Worm (Caenorhabditis elegans): Measurements from ENCODE around the gene F21H7.3.

Gene F21H7.3

ce11 chrV:16224027-16224426 lies 11.0 kb downstream of the F21H7.3 start, which contains the start of gene stdh-2:
TSS of gene stdh-2 (plus strand) at chrV:16224327.
- TF ChIP-seq hnd-1 (tag; optimal IDR thresholded peaks at IDR 0.05) (no peak), B0310.2 (tag; optimal IDR thresholded peaks at IDR 0.05) (no peak), hmbx-1 (tag; optimal IDR thresholded peaks at IDR 0.05) (no peak), scrt-1 (GFP tag; IDR thresholded peaks at IDR 0.05) (no peak), ets-7 (tag; optimal IDR thresholded peaks at IDR 0.05) (no peak), hmg-4 (GFP tag; optimal IDR thresholded peaks at IDR 0.05) (no peak), ama-1 (optimal IDR thresholded peaks at IDR 0.05) (no peak), flt-1 (GFP tag; IDR thresholded peaks at IDR 0.05) (no peak), tra-4 (tag; optimal IDR thresholded peaks at IDR 0.05) (no peak), tbx-37 (GFP tag; conservative IDR thresholded peaks at IDR 0.05) (no peak), pes-1 (GFP tag; IDR thresholded peaks at IDR 0.05) (no peak), ceh-36 (tag; optimal IDR thresholded peaks at IDR 0.05) (no peak), ceh-13 (GFP tag; optimal IDR thresholded peaks at IDR 0.05) (no peak), tbx-11 (GFP tag; IDR thresholded peaks at IDR 0.05) (no peak), F13C5.2 (tag; optimal IDR thresholded peaks at IDR 0.05) (no peak), sea-1 (GFP tag; conservative IDR thresholded peaks at IDR 0.05) (no peak), aly-1 (tag; optimal IDR thresholded peaks at IDR 0.05) (no peak)

ce11 chrV:16220020-16220419 lies 15.0 kb downstream of the F21H7.3 start:
- no peak for TF ChIP-seq flt-1 (GFP tag; IDR thresholded peaks at IDR 0.05)
- no peak for TF ChIP-seq hmg-4 (GFP tag; optimal IDR thresholded peaks at IDR 0.05)
- TF ChIP-seq ceh-36 (tag; optimal IDR thresholded peaks at IDR 0.05) = no peak
- TF ChIP-seq pes-1 (GFP tag; IDR thresholded peaks at IDR 0.05) = no peak
- no peak for TF ChIP-seq tbx-37 (GFP tag; conservative IDR thresholded peaks at IDR 0.05)
- no peak for TF ChIP-seq ceh-13 (GFP tag; optimal IDR thresholded peaks at IDR 0.05)
- TF ChIP-seq hmbx-1 (tag; optimal IDR thresholded peaks at IDR 0.05) = no peak
- no peak for TF ChIP-seq tbx-11 (GFP tag; IDR thresholded peaks at IDR 0.05)
- TF ChIP-seq ama-1 (optimal IDR thresholded peaks at IDR 0.05) = no peak
- TF ChIP-seq aly-1 (tag; optimal IDR thresholded peaks at IDR 0.05) = no peak
- no peak for TF ChIP-seq sea-1 (GFP tag; conservative IDR thresholded peaks at IDR 0.05)
- no peak for TF ChIP-seq tra-4 (tag; optimal IDR thresholded peaks at IDR 0.05)
- TF ChIP-seq F13C5.2 (tag; optimal IDR thresholded peaks at IDR 0.05) = no peak
- TF ChIP-seq ets-7 (tag; optimal IDR thresholded peaks at IDR 0.05) = no peak
- TF ChIP-seq scrt-1 (GFP tag; IDR thresholded peaks at IDR 0.05) = no peak

- TF ChIP-seq aly-1 (tag; optimal IDR thresholded peaks at IDR 0.05) (no peak), pes-1 (GFP tag; IDR thresholded peaks at IDR 0.05) (no peak), ceh-13 (GFP tag; optimal IDR thresholded peaks at IDR 0.05) (no peak), hnd-1 (tag; optimal IDR thresholded peaks at IDR 0.05) (no peak), ama-1 (optimal IDR thresholded peaks at IDR 0.05) (no peak), flt-1 (GFP tag; IDR thresholded peaks at IDR 0.05) (no peak), tra-4 (tag; optimal IDR thresholded peaks at IDR 0.05) (no peak), tbx-37 (GFP tag; conservative IDR thresholded peaks at IDR 0.05) (no peak), ceh-36 (tag; optimal IDR thresholded peaks at IDR 0.05) (no peak), hmg-4 (GFP tag; optimal IDR thresholded peaks at IDR 0.05) (no peak)
These were observed 15.9 kb downstream of the F21H7.3 start, which contains the start of gene glc-1 for ce11 chrV:16218972-16219757. TSS of gene glc-1 (plus strand) at chrV:16219634.

ce11 chrV:16218522-16218921 lies 16.5 kb downstream of the F21H7.3 start, which contains the start of gene F11A5.15:
TSS of gene F11A5.15 (minus strand) at chrV:16218622.
- no peak for TF ChIP-seq F13C5.2 (tag; optimal IDR thresholded peaks at IDR 0.05)

- TF ChIP-seq ceh-36 (tag; optimal IDR thresholded peaks at IDR 0.05) = no peak
- no peak for TF ChIP-seq tra-4 (tag; optimal IDR thresholded peaks at IDR 0.05)
- no peak for TF ChIP-seq sea-1 (GFP tag; conservative IDR thresholded peaks at IDR 0.05)
- no peak for TF ChIP-seq hmg-4 (GFP tag; optimal IDR thresholded peaks at IDR 0.05)
- TF ChIP-seq tbx-11 (GFP tag; IDR thresholded peaks at IDR 0.05) = no peak
These were observed 20.5 kb downstream of the F21H7.3 start, which contains the start of gene F11A5.9 for ce11 chrV:16214505-16214904. TSS of gene F11A5.9 (plus strand) at chrV:16214890.

- no peak for TF ChIP-seq pes-1 (GFP tag; IDR thresholded peaks at IDR 0.05)
- no peak for TF ChIP-seq ama-1 (optimal IDR thresholded peaks at IDR 0.05)
- no peak for TF ChIP-seq F13C5.2 (tag; optimal IDR thresholded peaks at IDR 0.05)
These were observed 21.7 kb downstream of the F21H7.3 start for ce11 chrV:16213323-16213722.

ce11 chrV:16211713-16212112 lies 23.3 kb downstream of the F21H7.3 start:
- no peak for TF ChIP-seq tbx-11 (GFP tag; IDR thresholded peaks at IDR 0.05)
- TF ChIP-seq ceh-36 (tag; optimal IDR thresholded peaks at IDR 0.05) = no peak
- TF ChIP-seq flt-1 (GFP tag; IDR thresholded peaks at IDR 0.05) = no peak
- TF ChIP-seq ceh-13 (GFP tag; optimal IDR thresholded peaks at IDR 0.05) = no peak
- no peak for TF ChIP-seq tra-4 (tag; optimal IDR thresholded peaks at IDR 0.05)
- TF ChIP-seq F13C5.2 (tag; optimal IDR thresholded peaks at IDR 0.05) = no peak
- TF ChIP-seq B0310.2 (tag; optimal IDR thresholded peaks at IDR 0.05) = no peak
- no peak for TF ChIP-seq tbx-37 (GFP tag; conservative IDR thresholded peaks at IDR 0.05)
- TF ChIP-seq hmbx-1 (tag; optimal IDR thresholded peaks at IDR 0.05) = no peak
- no peak for TF ChIP-seq hmg-4 (GFP tag; optimal IDR thresholded peaks at IDR 0.05)
- no peak for TF ChIP-seq hnd-1 (tag; optimal IDR thresholded peaks at IDR 0.05)
- TF ChIP-seq pes-1 (GFP tag; IDR thresholded peaks at IDR 0.05) = no peak
- no peak for TF ChIP-seq ama-1 (optimal IDR thresholded peaks at IDR 0.05)
- TF ChIP-seq sea-1 (GFP tag; conservative IDR thresholded peaks at IDR 0.05) = no peak
- TF ChIP-seq aly-1 (tag; optimal IDR thresholded peaks at IDR 0.05) = no peak
- TF ChIP-seq ets-7 (tag; optimal IDR thresholded peaks at IDR 0.05) = no peak
- TF ChIP-seq scrt-1 (GFP tag; IDR thresholded peaks at IDR 0.05) = no peak
